Fruit fly (Drosophila melanogaster): ENCODE results near the gene kst.

kst gene

DNA sequence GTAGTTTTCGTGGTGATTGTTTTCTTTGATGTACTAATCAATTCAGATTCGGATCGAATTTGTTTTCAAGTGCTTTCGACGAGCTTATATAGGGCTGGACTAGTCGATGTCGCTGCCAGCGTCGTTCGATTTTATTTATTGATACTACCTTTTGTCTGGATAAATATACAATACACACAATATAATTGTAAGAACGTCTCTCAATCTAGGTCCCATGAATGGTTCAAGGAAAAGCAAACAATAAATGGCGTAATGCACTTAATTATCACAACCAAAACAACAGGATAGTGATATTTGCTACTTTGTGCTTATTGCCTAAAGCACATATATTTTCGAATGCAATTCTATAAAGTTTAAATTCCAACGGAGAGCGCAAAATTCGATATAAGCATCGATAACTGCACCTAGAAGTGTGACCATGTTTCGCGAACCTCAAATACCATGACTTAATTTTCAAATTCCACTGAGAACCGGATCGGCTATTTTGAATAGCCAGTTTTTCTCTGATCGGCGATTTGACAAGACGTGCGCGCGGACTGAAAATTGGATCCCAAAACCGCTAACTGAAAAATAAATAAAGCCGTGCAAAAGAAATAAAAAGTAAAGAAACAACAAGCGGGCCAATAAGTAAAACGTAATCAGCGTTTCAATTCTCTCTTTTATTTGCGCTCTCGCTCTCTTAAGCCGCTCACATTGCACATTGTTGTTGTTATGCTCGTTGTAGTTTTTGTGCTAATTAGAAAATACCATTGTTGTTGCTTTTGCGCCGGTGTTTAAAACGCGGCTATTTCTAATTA is at the start of gene kst, which contains the start of gene Drsl6 (continued):
- TF ChIP-seq Hr3 (GFP tag; optimal IDR thresholded peaks at IDR 0.05) (no peak), CG18262 (tag; optimal IDR thresholded peaks at IDR 0.05) (peak; percentile 17), CG33557 (GFP tag; optimal IDR thresholded peaks at IDR 0.05) (peak; percentile 19), CG12104 (GFP tag; optimal IDR thresholded peaks at IDR 0.05) (no peak), Ets97D (GFP tag; optimal IDR thresholded peaks at IDR 0.05) (peak; percentile 41), grau (tag; optimal IDR thresholded peaks at IDR 0.05) (peak; percentile 31), gfzf (GFP tag; optimal IDR thresholded peaks at IDR 0.05) (peak; percentile 88), CG6683 (GFP tag; optimal IDR thresholded peaks at IDR 0.05) (no peak), gce (GFP tag; IDR thresholded peaks at IDR 0.05) (peak; percentile 37; the same call in 1 of the 3 replicates), CG14014 (GFP tag; IDR thresholded peaks at IDR 0.05) (peak; percentile 12; the same call in 1 of the 2 replicates), bsh (GFP tag; optimal IDR thresholded peaks at IDR 0.05) (peak in 1 of 2 experiments; percentile 9), Sin3A (optimal IDR thresholded peaks at IDR 0.05) (peak; percentile 16), Dbx (GFP tag; IDR thresholded peaks at IDR 0.05) (peak; percentile 33; the same call in 1 of the 3 replicates), Xbp1 (GFP tag; optimal IDR thresholded peaks at IDR 0.05) (no peak), emc (GFP tag; optimal IDR thresholded peaks at IDR 0.05) (no peak), CG3847 (GFP tag; IDR thresholded peaks at IDR 0.05) (peak; percentile 40), bbx (GFP tag; IDR thresholded peaks at IDR 0.05; ENCODE audit: partially characterized antibody) (no peak; the same call in none of the 2 replicates), Med (GFP tag) (peak; percentile 88), CG3407 (GFP tag; optimal IDR thresholded peaks at IDR 0.05) (no peak), CG18599 (GFP tag; optimal IDR thresholded peaks at IDR 0.05) (no peak), pho (GFP tag; optimal IDR thresholded peaks at IDR 0.05) (no peak), sens-2 (GFP tag; IDR thresholded peaks at IDR 0.05) (no peak), Ada2b (GFP tag; IDR thresholded peaks at IDR 0.05) (no peak), bab2 (GFP tag; optimal IDR thresholded peaks at IDR 0.05) (peak; percentile 2), Xrp1 (GFP tag; IDR thresholded peaks at IDR 0.05) (no peak), CG13624 (GFP tag; optimal IDR thresholded peaks at IDR 0.05) (peak; percentile 6), nerfin-1 (tag; optimal IDR thresholded peaks at IDR 0.05) (peak; percentile 53), sob (GFP tag; IDR thresholded peaks at IDR 0.05) (peak; percentile 58; the same call in 1 of the 2 replicates), zf30C (GFP tag; optimal IDR thresholded peaks at IDR 0.05) (peak; percentile 33), CG15011 (GFP tag; optimal IDR thresholded peaks at IDR 0.05) (no peak), HmgD (GFP tag; optimal IDR thresholded peaks at IDR 0.05) (peak; percentile 60), CG6791 (GFP tag; IDR thresholded peaks at IDR 0.05; ENCODE audit: partially characterized antibody) (peak; percentile 62), BEAF-32 (GFP tag; optimal IDR thresholded peaks at IDR 0.05) (peak; percentile 64), pzg (GFP tag; optimal IDR thresholded peaks at IDR 0.05) (peak; percentile 77), Vsx1 (GFP tag; optimal IDR thresholded peaks at IDR 0.05) (peak; percentile 3), Nf-YB (GFP tag; optimal IDR thresholded peaks at IDR 0.05) (no peak), lov (optimal IDR thresholded peaks at IDR 0.05) (no peak), lov (GFP tag; IDR thresholded peaks at IDR 0.05) (no peak), CG13296 (GFP tag; optimal IDR thresholded peaks at IDR 0.05) (peak; percentile 38), mirr (GFP tag; optimal IDR thresholded peaks at IDR 0.05) (peak; percentile 12), CG10543 (GFP tag; optimal IDR thresholded peaks at IDR 0.05) (peak; percentile 55), CG9876 (GFP tag; optimal IDR thresholded peaks at IDR 0.05) (no peak), CG12744 (GFP tag; optimal IDR thresholded peaks at IDR 0.05) (no peak), CG16815 (GFP tag; optimal IDR thresholded peaks at IDR 0.05) (no peak), sr (GFP tag; IDR thresholded peaks at IDR 0.05) (no peak; the same call in 2 of the 3 replicates), CG7556 (GFP tag; optimal IDR thresholded peaks at IDR 0.05) (no peak), CG5180 (GFP tag; optimal IDR thresholded peaks at IDR 0.05) (no peak), cg (GFP tag; optimal IDR thresholded peaks at IDR 0.05) (no peak), MTF-1 (GFP tag; optimal IDR thresholded peaks at IDR 0.05; ENCODE audit: borderline replicate concordance) (peak; percentile 13)
